Fruit fly (Drosophila melanogaster) whole organism, wandering third instar larva: ENCODE results near the gene Rbcn-3A.

Experiments used
- Vsx2 ChIP-seq: fragments of 200-300, 225-300 bp; sonication (Bioruptor generic); optimal IDR thresholded peaks from 2 replicates; lab custom pipeline; 2018; ENCODE audit warnings: missing biosample characterization, missing genetic modification characterization; ENCODE audit not compliant: partially characterized antibody
- dl ChIP-seq, 2 experiments: fragments of 175-275, 200-275 bp in 1 of 2; fragments of 200-275 bp in 1 of 2; sonication (Bioruptor generic); optimal IDR thresholded peaks; lab custom pipeline; 2018; ENCODE audit warnings: mild to moderate bottlenecking in 2 of 2, missing biosample characterization in 2 of 2, missing genetic modification characterization in 2 of 2, moderate library complexity in 2 of 2; ENCODE audit not compliant: partially characterized antibody in 2 of 2, insufficient read depth in 1 of 2
- ey ChIP-seq: fragments of 200-800 bp; sonication (Bioruptor generic); optimal IDR thresholded peaks from 2 replicates; lab custom pipeline; 2016; ENCODE audit warnings: missing biosample characterization, missing genetic modification characterization
- h ChIP-seq: fragments of 200-800 bp; sonication (Bioruptor generic); optimal IDR thresholded peaks from 3 replicates; lab custom pipeline; 2016; ENCODE audit warnings: missing biosample characterization, mild to moderate bottlenecking, missing genetic modification characterization
- jim ChIP-seq: fragments of 175-275, 200-325 bp; sonication (Bioruptor generic); optimal IDR thresholded peaks from 2 replicates; lab custom pipeline; 2016; ENCODE audit warnings: missing biosample characterization, mild to moderate bottlenecking, missing genetic modification characterization
- pan ChIP-seq: fragments of >200 bp; optimal IDR thresholded peaks from 2 replicates; lab custom pipeline; 2017

DNA sequence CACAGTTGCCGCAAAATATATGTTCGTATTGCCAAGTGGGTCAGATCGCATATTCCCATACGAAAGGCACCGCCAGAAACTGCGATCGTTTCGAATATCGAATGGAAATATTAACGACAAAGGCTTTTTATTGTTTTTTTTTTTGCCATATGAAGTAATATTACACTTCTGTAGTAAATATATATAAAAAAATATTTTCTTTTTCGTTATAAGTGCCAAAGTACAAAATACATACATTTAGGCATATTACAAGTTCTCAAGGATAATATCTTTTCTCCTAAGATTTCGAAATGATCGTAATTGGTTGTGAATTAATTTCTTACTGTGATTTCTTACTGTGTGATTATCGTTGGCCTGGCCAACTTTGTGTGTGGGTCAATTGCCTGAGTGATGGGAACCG lies 48.9 kb upstream of the Rbcn-3A start:
- no peak for TF ChIP-seq h (GFP tag; lab: Kevin White, UChicago)
- TF ChIP-seq jim (GFP tag; lab: Kevin White, UChicago), result no peak
- TF ChIP-seq pan, result no peak
- no peak for TF ChIP-seq Vsx2 (GFP tag; lab: Kevin White, UChicago)
- no peak for TF ChIP-seq ey (GFP tag; lab: Kevin White, UChicago)
- no peak for TF ChIP-seq dl (GFP tag; optimal IDR thresholded peaks at IDR 0.05; lab: Kevin White, UChicago; ENCODE audit: insufficient read depth in 1 of 2, partially characterized antibody in 2 of 2)
